Worm (Caenorhabditis elegans) whole organism, L4/young adult: ENCODE measurements around the gene T01C8.2.

Experiments used
- dao-5 ChIP-seq: sonication (generic microtip); optimal IDR thresholded peaks from 2 replicates; lab custom pipeline; 2016; ENCODE audit warnings: missing genotype, missing genetic modification characterization, moderate library complexity, missing compliant biosample characterization
- him-1 ChIP-seq: sonication (generic microtip); optimal IDR thresholded peaks from 2 replicates; lab custom pipeline; 2016; ENCODE audit warnings: missing genotype, missing genetic modification reagents, missing genetic modification characterization, missing compliant biosample characterization

DNA sequence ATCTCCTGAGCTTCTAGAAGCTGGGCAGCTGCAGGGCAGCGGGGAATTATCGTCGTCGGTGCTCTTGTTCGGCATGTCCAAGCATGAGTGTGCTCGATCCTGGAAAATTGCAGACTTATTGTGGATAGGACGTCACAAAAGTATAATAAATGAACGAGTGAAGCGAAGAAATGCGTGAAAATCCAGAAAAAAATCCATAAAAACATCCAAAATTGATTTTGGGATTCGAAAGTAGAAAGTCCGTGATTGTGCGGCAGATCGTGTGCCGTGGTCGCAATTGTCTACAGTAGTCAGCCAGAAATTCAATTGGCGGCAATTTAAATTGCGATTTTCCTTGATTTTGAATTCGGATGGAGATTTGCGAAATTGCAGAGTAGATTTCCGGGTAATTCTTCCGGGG lies 50.1 kb downstream of the T01C8.2 start, which contains the start of gene F41G4.7:
- TF ChIP-seq dao-5 (tag; lab: Kevin White, UChicago) (no peak), him-1 (tag; lab: Kevin White, UChicago) (no peak)
